Fruit fly (Drosophila melanogaster) whole organism, embryonic: Measurements from ENCODE around the gene TBC1D16.

ENCODE experiments used
- Ada2b ChIP-seq: fragments of 200-800 bp; sonication (Bioruptor generic); IDR thresholded peaks from 2 replicates; pipeline ENCODE4 v1.3.6; 2022; ENCODE audit warnings: missing biosample characterization, missing genetic modification characterization
- Atf-2 ChIP-seq: fragments of 200-800 bp; sonication (Bioruptor generic); optimal IDR thresholded peaks from 2 replicates; lab custom pipeline; 2016; ENCODE audit warnings: missing biosample characterization, missing genetic modification characterization
- Awh ChIP-seq: fragments of 200-800 bp; sonication (Bioruptor generic); IDR thresholded peaks from 2 replicates; pipeline ENCODE4, ENCODE4 v1.3.6; 2022; ENCODE audit warnings: missing biosample characterization, missing genetic modification characterization
- BtbVII ChIP-seq: fragments of 200-800 bp; sonication (Bioruptor generic); optimal IDR thresholded peaks from 3 replicates; lab custom pipeline; 2017; ENCODE audit warnings: missing biosample characterization, mild to moderate bottlenecking, missing genetic modification characterization
- CG10979 ChIP-seq: fragments of 200-800 bp; sonication (Bioruptor generic); optimal IDR thresholded peaks from 2 replicates; lab custom pipeline; 2018; ENCODE audit warnings: missing biosample characterization, mild to moderate bottlenecking, missing genetic modification characterization, moderate library complexity
- CG12391 ChIP-seq: fragments of 200-800 bp; sonication (Bioruptor generic); optimal IDR thresholded peaks from 3 replicates; lab custom pipeline; 2018; ENCODE audit warnings: missing biosample characterization, mild to moderate bottlenecking, missing genetic modification characterization, moderate library complexity
- CG13296 ChIP-seq: fragments of 200-800 bp; sonication (Bioruptor generic); optimal IDR thresholded peaks from 3 replicates; lab custom pipeline; 2018; ENCODE audit warnings: missing biosample characterization, mild to moderate bottlenecking, missing genetic modification characterization
- CG14710 ChIP-seq: fragments of 200-800 bp; sonication (Bioruptor generic); optimal IDR thresholded peaks from 3 replicates; lab custom pipeline; 2019; ENCODE audit warnings: missing biosample characterization, mild to moderate bottlenecking, missing genetic modification characterization, moderate library complexity
- CG16779 ChIP-seq: fragments of 200-800 bp; sonication (Bioruptor generic); IDR thresholded peaks from 2 replicates; pipeline ENCODE4 v1.3.6; 2022; ENCODE audit warnings: missing biosample characterization, missing genetic modification characterization
- CG17361 ChIP-seq: fragments of 200-800 bp; sonication (Bioruptor generic); IDR thresholded peaks from 3 replicates; pipeline ENCODE4 v1.3.6; 2022; ENCODE audit warnings: missing biosample characterization, missing genetic modification characterization
- CG17912 ChIP-seq: fragments of 200-800 bp; sonication (Bioruptor generic); optimal IDR thresholded peaks from 2 replicates; lab custom pipeline; 2018; ENCODE audit warnings: missing biosample characterization, mild to moderate bottlenecking, missing genetic modification characterization
- CG2875 ChIP-seq: fragments of 200-800 bp; sonication (Bioruptor generic); optimal IDR thresholded peaks from 2 replicates; lab custom pipeline; 2017; ENCODE audit warnings: missing biosample characterization, mild to moderate bottlenecking, missing genetic modification characterization, missing genetic modification reagents
- CG31224 ChIP-seq: fragments of 200-800 bp; sonication (Bioruptor generic); IDR thresholded peaks from 2 replicates; pipeline ENCODE4 v1.3.6; 2022; ENCODE audit warnings: missing biosample characterization, missing genetic modification characterization
- CG4424 ChIP-seq: fragments of 200-800 bp; sonication (Bioruptor generic); optimal IDR thresholded peaks from 3 replicates; lab custom pipeline; 2016; ENCODE audit warnings: missing biosample characterization, missing genetic modification characterization
- CG6683 ChIP-seq: fragments of 200-800 bp; sonication (Bioruptor generic); optimal IDR thresholded peaks from 2 replicates; lab custom pipeline; 2017; ENCODE audit warnings: missing biosample characterization, mild to moderate bottlenecking, missing genetic modification characterization, missing genetic modification reagents
- CG8089 ChIP-seq: fragments of 200-800 bp; sonication (Bioruptor generic); optimal IDR thresholded peaks from 3 replicates; lab custom pipeline; 2016; ENCODE audit warnings: missing biosample characterization, missing genetic modification characterization
- CG8290 ChIP-seq, 3 experiments: fragments of 200-800 bp; sonication (Bioruptor generic); optimal IDR thresholded peaks; 2 replicates each; lab custom pipeline; 2016 to 2019; ENCODE audit warnings: missing biosample characterization in 3 of 3, missing genetic modification characterization in 3 of 3, mild to moderate bottlenecking in 2 of 3, moderate library complexity in 1 of 3
- CG8944 ChIP-seq: fragments of 200-800 bp; sonication (Bioruptor generic); optimal IDR thresholded peaks from 3 replicates; lab custom pipeline; 2016; ENCODE audit warnings: missing biosample characterization, missing genetic modification characterization
- CG9437 ChIP-seq: fragments of 200-800 bp; sonication (Bioruptor generic); optimal IDR thresholded peaks from 2 replicates; lab custom pipeline; 2018; ENCODE audit warnings: missing biosample characterization, mild to moderate bottlenecking, missing genetic modification characterization
- CG9727 ChIP-seq: fragments of 200-800 bp; sonication (Bioruptor generic); optimal IDR thresholded peaks from 3 replicates; lab custom pipeline; 2017; ENCODE audit warnings: missing biosample characterization, mild to moderate bottlenecking, missing genetic modification characterization
- D ChIP-seq, 2 experiments: fragments of 200-800 bp in 1 of 2; fragments of >200 bp in 1 of 2; sonication (Bioruptor generic) in 1 of 2; optimal IDR thresholded peaks; 2 replicates in 1 of 2; 3 replicates in 1 of 2; lab custom pipeline; 2017; ENCODE audit warnings: mild to moderate bottlenecking in 1 of 2, missing biosample characterization in 1 of 2, missing genetic modification characterization in 1 of 2, missing genetic modification reagents in 1 of 2
- Drgx ChIP-seq: fragments of 200-800 bp; sonication (Bioruptor generic); IDR thresholded peaks from 2 replicates; pipeline ENCODE4 v1.3.6; 2022; ENCODE audit warnings: missing biosample characterization, missing genetic modification characterization
- HmgD ChIP-seq: fragments of 200-800 bp; sonication (Bioruptor generic); optimal IDR thresholded peaks from 3 replicates; lab custom pipeline; 2016; ENCODE audit warnings: missing biosample characterization, missing genetic modification characterization
- HmgZ ChIP-seq: fragments of 200-800 bp; sonication (Bioruptor generic); optimal IDR thresholded peaks from 2 replicates; lab custom pipeline; 2018; ENCODE audit warnings: missing biosample characterization, mild to moderate bottlenecking, missing genetic modification characterization
- Hr3 ChIP-seq: fragments of 200-800 bp; sonication (Bioruptor generic); optimal IDR thresholded peaks from 3 replicates; lab custom pipeline; 2016; ENCODE audit warnings: missing biosample characterization, missing genetic modification characterization
- Hr51 ChIP-seq, 2 experiments: fragments of 200-800 bp; sonication (Bioruptor generic); optimal IDR thresholded peaks; 2 replicates in 1 of 2; 3 replicates in 1 of 2; lab custom pipeline; 2016 to 2018; ENCODE audit warnings: missing biosample characterization in 2 of 2, missing genetic modification characterization in 2 of 2, mild to moderate bottlenecking in 1 of 2, moderate library complexity in 1 of 2
- Oli ChIP-seq: fragments of 200-800 bp; sonication (Bioruptor generic); optimal IDR thresholded peaks from 2 replicates; lab custom pipeline; 2018; ENCODE audit warnings: missing biosample characterization, mild to moderate bottlenecking, missing genetic modification characterization, moderate library complexity
- PHDP ChIP-seq: fragments of 200-800 bp; sonication (Bioruptor generic); optimal IDR thresholded peaks from 3 replicates; lab custom pipeline; 2018; ENCODE audit warnings: missing biosample characterization, mild to moderate bottlenecking, missing genetic modification characterization, moderate library complexity
- Rx ChIP-seq: fragments of 200-800 bp; sonication (Bioruptor generic); IDR thresholded peaks from 2 replicates; pipeline ENCODE4 v1.3.6; 2022; ENCODE audit warnings: missing biosample characterization, missing genetic modification characterization
- Side ChIP-seq: fragments of 200-800 bp; sonication (Bioruptor generic); optimal IDR thresholded peaks from 2 replicates; lab custom pipeline; 2016; ENCODE audit warnings: missing biosample characterization, missing genetic modification characterization
- Stat92E ChIP-seq, 3 experiments: fragments of >200 bp in 2 of 3; fragments of 200-800 bp in 1 of 3; sonication (Bioruptor generic) in 1 of 3; optimal IDR thresholded peaks; 2 replicates each; lab custom pipeline; 2017 to 2019; ENCODE audit warnings: missing biosample characterization in 3 of 3, missing genetic modification characterization in 3 of 3, mild to moderate bottlenecking in 1 of 3, moderate library complexity in 1 of 3
- Taf1 ChIP-seq: fragments of 200-800 bp; sonication (Bioruptor generic); IDR thresholded peaks from 2 replicates; pipeline ENCODE4 v1.3.6; 2022; ENCODE audit warnings: missing biosample characterization, missing genetic modification characterization
- ac ChIP-seq: fragments of 200-800 bp; sonication (Bioruptor generic); optimal IDR thresholded peaks from 3 replicates; lab custom pipeline; 2017; ENCODE audit warnings: missing biosample characterization, mild to moderate bottlenecking, missing genetic modification characterization
- bab2 ChIP-seq: fragments of 200-800 bp; sonication (Bioruptor generic); optimal IDR thresholded peaks from 2 replicates; lab custom pipeline; 2016; ENCODE audit warnings: missing biosample characterization, missing genetic modification characterization
- cwo ChIP-seq: fragments of 200-800 bp; sonication (Bioruptor generic); optimal IDR thresholded peaks from 3 replicates; lab custom pipeline; 2017; ENCODE audit warnings: missing biosample characterization, missing genetic modification characterization, mild to moderate bottlenecking, moderate library complexity, missing genetic modification reagents
- dm ChIP-seq: fragments of 200-800 bp; sonication (Bioruptor generic); optimal IDR thresholded peaks from 3 replicates; lab custom pipeline; 2016; ENCODE audit warnings: missing biosample characterization, missing genetic modification characterization
- dmrt11E ChIP-seq: fragments of 200-800 bp; sonication (Bioruptor generic); optimal IDR thresholded peaks from 3 replicates; lab custom pipeline; 2018; ENCODE audit warnings: missing biosample characterization, mild to moderate bottlenecking, missing genetic modification characterization, moderate library complexity
- fu2 ChIP-seq: fragments of 200-800 bp; sonication (Bioruptor generic); optimal IDR thresholded peaks from 2 replicates; lab custom pipeline; 2016; ENCODE audit warnings: missing biosample characterization, missing genetic modification characterization
- gro ChIP-seq: fragments of 200-800 bp; sonication (Bioruptor generic); optimal IDR thresholded peaks from 2 replicates; lab custom pipeline; 2016; ENCODE audit warnings: missing biosample characterization, missing genetic modification characterization
- her ChIP-seq: fragments of 200-800 bp; sonication (Bioruptor generic); optimal IDR thresholded peaks from 2 replicates; lab custom pipeline; 2016; ENCODE audit warnings: missing biosample characterization, missing genetic modification characterization
- jigr1 ChIP-seq: fragments of 200-800 bp; sonication (Bioruptor generic); IDR thresholded peaks from 3 replicates; pipeline ENCODE4 v1.3.6; 2022; ENCODE audit warnings: missing biosample characterization, missing genetic modification characterization
- jing ChIP-seq: fragments of 200-800 bp; sonication (Bioruptor generic); optimal IDR thresholded peaks from 2 replicates; lab custom pipeline; 2018; ENCODE audit warnings: missing biosample characterization, mild to moderate bottlenecking, missing genetic modification characterization
- luna ChIP-seq: fragments of 200-800 bp; sonication (Bioruptor generic); optimal IDR thresholded peaks from 2 replicates; lab custom pipeline; 2016; ENCODE audit warnings: missing biosample characterization, missing genetic modification characterization
- oc ChIP-seq: fragments of 200-800 bp; sonication (Bioruptor generic); optimal IDR thresholded peaks from 2 replicates; lab custom pipeline; 2018; ENCODE audit warnings: missing biosample characterization, mild to moderate bottlenecking, missing genetic modification characterization, moderate library complexity
- pnt ChIP-seq: fragments of 200-800 bp; sonication (Bioruptor generic); optimal IDR thresholded peaks from 3 replicates; lab custom pipeline; 2016; ENCODE audit warnings: missing biosample characterization, missing genetic modification characterization
- slou ChIP-seq: fragments of 200-800 bp; sonication (Bioruptor generic); optimal IDR thresholded peaks from 3 replicates; lab custom pipeline; 2016; ENCODE audit warnings: missing biosample characterization, missing genetic modification characterization
- slp2 ChIP-seq: fragments of 200-800 bp; sonication (Bioruptor generic); optimal IDR thresholded peaks from 2 replicates; lab custom pipeline; 2016; ENCODE audit warnings: missing biosample characterization, missing genetic modification characterization
- sug ChIP-seq: fragments of 200-800 bp; optimal IDR thresholded peaks from 2 replicates; lab custom pipeline; 2019; ENCODE audit warnings: missing biosample characterization, mild to moderate bottlenecking, missing genetic modification characterization, moderate library complexity
- wor ChIP-seq: fragments of 200-800 bp; sonication (Bioruptor generic); IDR thresholded peaks from 2 replicates; pipeline ENCODE4 v1.3.6; 2022; ENCODE audit warnings: missing biosample characterization, missing genetic modification characterization
- zen ChIP-seq: fragments of 200-800 bp; sonication (Bioruptor generic); optimal IDR thresholded peaks from 3 replicates; lab custom pipeline; 2018; ENCODE audit warnings: missing biosample characterization, mild to moderate bottlenecking, missing genetic modification characterization, moderate library complexity

The TBC1D16 gene

dm6 chr2L:10466865-10467270, 31.4 kb upstream of the TBC1D16 start (continued):
- TF ChIP-seq CG8944, result peak; percentile 51
- no peak for TF ChIP-seq CG16779
- 0 out of 2 replicates have a peak, but pooled peaks have one; percentile 12 for TF ChIP-seq Drgx (GFP tag; lab: Robert Waterston, UW)
- TF ChIP-seq CG17912 (GFP tag; lab: Kevin White, UChicago), result no peak
- peak; percentile 35 for TF ChIP-seq pnt (GFP tag; lab: Kevin White, UChicago)
- no peak for TF ChIP-seq oc (tag; lab: Kevin White, UChicago)
- TF ChIP-seq CG4424 (GFP tag; lab: Kevin White, UChicago), result peak; percentile 76
- peak; percentile 21 for TF ChIP-seq CG6683 (GFP tag; lab: Kevin White, UChicago)
- no peak for TF ChIP-seq fu2
- TF ChIP-seq Taf1 (GFP tag; lab: Robert Waterston, UW), result no peak
- TF ChIP-seq jing, result peak; percentile 8
- no peak for TF ChIP-seq luna (GFP tag; lab: Kevin White, UChicago)
- peak; percentile 46 for TF ChIP-seq BtbVII (GFP tag; lab: Kevin White, UChicago)
- peak; percentile 48 for TF ChIP-seq cwo
- no peak for TF ChIP-seq HmgD (GFP tag; lab: Kevin White, UChicago)
- no peak for TF ChIP-seq Awh (GFP tag; lab: Robert Waterston, UW)
- TF ChIP-seq wor (GFP tag; lab: Robert Waterston, UW), result 0 out of 2 replicates have a peak, but pooled peaks have one; percentile 46
- peak; percentile 50 for TF ChIP-seq CG12391 (tag; lab: Kevin White, UChicago)
- no peak for TF ChIP-seq CG31224 (GFP tag; lab: Robert Waterston, UW)
- peak; percentile 63 for TF ChIP-seq Hr3
- peak; percentile 20 for TF ChIP-seq Atf-2
- no peak for TF ChIP-seq D (optimal IDR thresholded peaks at IDR 0.05; lab: Kevin White, UChicago)
- peak; percentile 78 for TF ChIP-seq D (GFP tag; optimal IDR thresholded peaks at IDR 0.05; lab: Kevin White, UChicago)
- peak; percentile 16 for TF ChIP-seq zen (tag; lab: Kevin White, UChicago)
- peak; percentile 27 for TF ChIP-seq bab2 (GFP tag; lab: Kevin White, UChicago)
- peak; percentile 60 for TF ChIP-seq CG2875
- TF ChIP-seq her (GFP tag; lab: Kevin White, UChicago), result no peak
- TF ChIP-seq PHDP (tag; lab: Kevin White, UChicago), result peak; percentile 13
- peak; percentile 72 for TF ChIP-seq CG9727 (GFP tag; lab: Kevin White, UChicago)
- TF ChIP-seq CG13296 (GFP tag; lab: Kevin White, UChicago), result no peak
- no peak for TF ChIP-seq sug (tag; lab: Kevin White, UChicago)
- peak; percentile 22 for TF ChIP-seq CG8089
- no peak for TF ChIP-seq ac (GFP tag; lab: Kevin White, UChicago)
- no peak for TF ChIP-seq Ada2b
- TF ChIP-seq Hr51 (GFP tag; optimal IDR thresholded peaks at IDR 0.05; lab: Kevin White, UChicago), result no peak
- peak; percentile 72 for TF ChIP-seq CG9437 (GFP tag; lab: Kevin White, UChicago)
- peak; percentile 53 for TF ChIP-seq dmrt11E (tag; lab: Kevin White, UChicago)
- peak; percentile 80 for TF ChIP-seq CG10979
- TF ChIP-seq dm (GFP tag; lab: Kevin White, UChicago), result no peak
- TF ChIP-seq CG8290 (GFP tag; optimal IDR thresholded peaks at IDR 0.05; lab: Kevin White, UChicago), result no peak
- TF ChIP-seq CG8290 (tag; optimal IDR thresholded peaks at IDR 0.05; lab: Kevin White, UChicago), result no peak
- TF ChIP-seq gro (GFP tag; lab: Kevin White, UChicago), result no peak
- peak; percentile 87 for TF ChIP-seq CG17361 (GFP tag; lab: Robert Waterston, UW)
- no peak for TF ChIP-seq slou (GFP tag; lab: Kevin White, UChicago)
- TF ChIP-seq Oli, result peak; percentile 76
- TF ChIP-seq HmgZ (tag; lab: Kevin White, UChicago), result no peak
- 0 out of 3 replicates have a peak, but pooled peaks have one; percentile 46 for TF ChIP-seq jigr1 (GFP tag; lab: Robert Waterston, UW)
- TF ChIP-seq Rx (GFP tag; lab: Robert Waterston, UW), result peak; percentile 26; the same call in 1 of the 2 replicates
- no peak for TF ChIP-seq Side
- TF ChIP-seq CG14710 (tag; lab: Kevin White, UChicago), result peak; percentile 73
- TF ChIP-seq Stat92E (GFP tag; optimal IDR thresholded peaks at IDR 0.05; lab: Kevin White, UChicago), result peak in 1 of 3 experiments; percentile 43
- peak; percentile 37 for TF ChIP-seq slp2 (GFP tag; lab: Kevin White, UChicago)
